Fruit fly (Drosophila melanogaster) whole organism, embryonic: ENCODE results near the gene CG34149.

Experiments used
- Antp ChIP-seq: fragments of 200-800 bp; sonication (Bioruptor generic); optimal IDR thresholded peaks from 3 replicates; lab custom pipeline; 2016; ENCODE audit warnings: missing biosample characterization, missing genetic modification characterization
- Asciz ChIP-seq: fragments of 200-800 bp; sonication (Bioruptor generic); optimal IDR thresholded peaks from 2 replicates; lab custom pipeline; 2017; ENCODE audit warnings: missing biosample characterization, mild to moderate bottlenecking, missing genetic modification characterization, missing genetic modification reagents
- Atf6 ChIP-seq: fragments of 200-800 bp; sonication (Bioruptor generic); IDR thresholded peaks from 2 replicates; pipeline ENCODE4 v1.3.6; 2022; ENCODE audit warnings: missing biosample characterization, missing genetic modification characterization
- Awh ChIP-seq: fragments of 200-800 bp; sonication (Bioruptor generic); IDR thresholded peaks from 2 replicates; pipeline ENCODE4, ENCODE4 v1.3.6; 2022; ENCODE audit warnings: missing biosample characterization, missing genetic modification characterization
- CG10274 ChIP-seq: fragments of 200-800 bp; sonication (Bioruptor generic); optimal IDR thresholded peaks from 3 replicates; lab custom pipeline; 2017; ENCODE audit warnings: missing biosample characterization, mild to moderate bottlenecking, missing genetic modification characterization
- CG10366 ChIP-seq: fragments of 200-800 bp; sonication (Bioruptor generic); IDR thresholded peaks from 2 replicates; pipeline ENCODE4 v1.3.6; 2022; ENCODE audit warnings: missing biosample characterization, missing genetic modification characterization
- CG10543 ChIP-seq: fragments of 200-800 bp; sonication (Bioruptor generic); optimal IDR thresholded peaks from 3 replicates; lab custom pipeline; 2017; ENCODE audit warnings: missing biosample characterization, mild to moderate bottlenecking, missing genetic modification characterization, moderate library complexity
- CG10959 ChIP-seq: fragments of 200-800 bp; sonication (Bioruptor generic); IDR thresholded peaks from 2 replicates; pipeline ENCODE4 v1.3.6; 2022; ENCODE audit warnings: missing biosample characterization, missing genetic modification characterization
- CG11456 ChIP-seq: fragments of 200-800 bp; sonication (Bioruptor generic); IDR thresholded peaks from 3 replicates; pipeline ENCODE4 v1.3.6; 2022; ENCODE audit warnings: missing biosample characterization, missing genetic modification characterization
- CG12071 ChIP-seq: fragments of 200-800 bp; sonication (Bioruptor generic); optimal IDR thresholded peaks from 3 replicates; lab custom pipeline; 2018; ENCODE audit warnings: missing biosample characterization, mild to moderate bottlenecking, missing genetic modification characterization
- CG1233 ChIP-seq: fragments of 200-800 bp; sonication (Bioruptor generic); optimal IDR thresholded peaks from 4 replicates; lab custom pipeline; 2018; ENCODE audit warnings: missing biosample characterization, mild to moderate bottlenecking, missing genetic modification characterization
- CG12744 ChIP-seq: fragments of 200-800 bp; sonication (Bioruptor generic); optimal IDR thresholded peaks from 2 replicates; lab custom pipeline; 2016; ENCODE audit warnings: missing biosample characterization, missing genetic modification characterization
- CG13424 ChIP-seq: fragments of 200-800 bp; sonication (Bioruptor generic); optimal IDR thresholded peaks from 2 replicates; lab custom pipeline; 2019; ENCODE audit warnings: missing biosample characterization, mild to moderate bottlenecking, missing genetic modification characterization, moderate library complexity
- CG13624 ChIP-seq: fragments of 200-800 bp; sonication (Bioruptor generic); optimal IDR thresholded peaks from 2 replicates; lab custom pipeline; 2016; ENCODE audit warnings: missing biosample characterization, missing genetic modification characterization
- CG1529 ChIP-seq: fragments of 200-800 bp; sonication (Bioruptor generic); optimal IDR thresholded peaks from 3 replicates; lab custom pipeline; 2018; ENCODE audit warnings: missing biosample characterization, missing genetic modification characterization
- CG1647 ChIP-seq: fragments of 200-800 bp; sonication (Bioruptor generic); optimal IDR thresholded peaks from 3 replicates; lab custom pipeline; 2016; ENCODE audit warnings: missing biosample characterization, missing genetic modification characterization
- CG18262 ChIP-seq: fragments of 200-800 bp; optimal IDR thresholded peaks from 3 replicates; lab custom pipeline; 2019; ENCODE audit warnings: missing biosample characterization, mild to moderate bottlenecking, missing genetic modification characterization, moderate library complexity
- CG18476 ChIP-seq: fragments of 200-800 bp; sonication (Bioruptor generic); optimal IDR thresholded peaks from 2 replicates; lab custom pipeline; 2016; ENCODE audit warnings: missing biosample characterization, mild to moderate bottlenecking, missing genetic modification characterization
- CG18619 ChIP-seq: fragments of 200-800 bp; sonication (Bioruptor generic); optimal IDR thresholded peaks from 3 replicates; lab custom pipeline; 2017; ENCODE audit warnings: missing biosample characterization, mild to moderate bottlenecking, missing genetic modification characterization
- CG18764 ChIP-seq: fragments of 200-800 bp; sonication (Bioruptor generic); optimal IDR thresholded peaks from 3 replicates; lab custom pipeline; 2016; ENCODE audit warnings: missing biosample characterization, missing genetic modification characterization
- CG2120 ChIP-seq: fragments of 200-800 bp; sonication (Bioruptor generic); optimal IDR thresholded peaks from 3 replicates; lab custom pipeline; 2016; ENCODE audit warnings: missing biosample characterization, missing genetic modification characterization
- CG2712 ChIP-seq: fragments of 200-800 bp; optimal IDR thresholded peaks from 3 replicates; lab custom pipeline; 2019; ENCODE audit warnings: missing biosample characterization, mild to moderate bottlenecking, missing genetic modification characterization, moderate library complexity
- CG4360 ChIP-seq: fragments of 200-800 bp; sonication (Bioruptor generic); IDR thresholded peaks from 2 replicates; pipeline ENCODE4 v1.3.6; 2022; ENCODE audit warnings: missing biosample characterization, missing genetic modification characterization
- CG9215 ChIP-seq: fragments of 200-800 bp; sonication (Bioruptor generic); IDR thresholded peaks from 2 replicates; pipeline ENCODE4 v1.3.6; 2022; ENCODE audit warnings: missing biosample characterization, missing genetic modification characterization
- D19B ChIP-seq: fragments of 200-800 bp; sonication (Bioruptor generic); optimal IDR thresholded peaks from 2 replicates; lab custom pipeline; 2017; ENCODE audit warnings: missing biosample characterization, mild to moderate bottlenecking, missing genetic modification characterization
- NK7.1 ChIP-seq: fragments of 200-800 bp; sonication (Bioruptor generic); optimal IDR thresholded peaks from 3 replicates; lab custom pipeline; 2016; ENCODE audit warnings: missing biosample characterization, missing genetic modification characterization
- Scr ChIP-seq: fragments of 200-800 bp; sonication (Bioruptor generic); IDR thresholded peaks from 2 replicates; pipeline ENCODE4 v1.3.6; 2022; ENCODE audit warnings: missing biosample characterization, missing genetic modification characterization; ENCODE audit not compliant: partially characterized antibody
- Side ChIP-seq: fragments of 200-800 bp; sonication (Bioruptor generic); optimal IDR thresholded peaks from 2 replicates; lab custom pipeline; 2016; ENCODE audit warnings: missing biosample characterization, missing genetic modification characterization
- Sry-δ ChIP-seq: fragments of 200-800 bp; sonication (Bioruptor generic); optimal IDR thresholded peaks from 2 replicates; lab custom pipeline; 2016; ENCODE audit warnings: missing biosample characterization, missing genetic modification characterization
- Ssrp ChIP-seq: fragments of 200-800 bp; sonication (Bioruptor generic); optimal IDR thresholded peaks from 2 replicates; lab custom pipeline; 2018; ENCODE audit warnings: missing biosample characterization, mild to moderate bottlenecking, missing genetic modification characterization, moderate library complexity
- Xbp1 ChIP-seq: fragments of 200-800 bp; sonication (Bioruptor generic); optimal IDR thresholded peaks from 3 replicates; lab custom pipeline; 2016; ENCODE audit warnings: missing biosample characterization, mild to moderate bottlenecking, missing genetic modification characterization
- ara ChIP-seq: fragments of 200-800 bp; sonication (Bioruptor generic); IDR thresholded peaks from 2 replicates; pipeline ENCODE4 v1.3.6; 2022; ENCODE audit warnings: missing biosample characterization, missing genetic modification characterization
- crc ChIP-seq: fragments of 200-800 bp; sonication (Bioruptor generic); optimal IDR thresholded peaks from 2 replicates; lab custom pipeline; 2016; ENCODE audit warnings: missing biosample characterization, missing genetic modification characterization
- crp ChIP-seq, 2 experiments: fragments of 200-800 bp; sonication (Bioruptor generic); optimal IDR thresholded peaks; 2 replicates in 1 of 2; 3 replicates in 1 of 2; lab custom pipeline; 2017; ENCODE audit warnings: missing biosample characterization in 2 of 2, missing genetic modification characterization in 2 of 2, mild to moderate bottlenecking in 1 of 2, moderate library complexity in 1 of 2
- dati ChIP-seq: fragments of 200-800 bp; sonication (Bioruptor generic); IDR thresholded peaks from 2 replicates; pipeline ENCODE4 v1.3.6; 2022; ENCODE audit warnings: missing biosample characterization, missing genetic modification characterization
- esg ChIP-seq: fragments of 200-800 bp; sonication (Bioruptor generic); conservative IDR thresholded peaks from 2 replicates; pipeline ENCODE4 v1.3.6; 2022; ENCODE audit warnings: missing biosample characterization, missing genetic modification characterization
- eyg ChIP-seq: fragments of 200-800 bp; sonication (Bioruptor generic); optimal IDR thresholded peaks from 3 replicates; lab custom pipeline; 2016; ENCODE audit warnings: missing biosample characterization, missing genetic modification characterization
- grn ChIP-seq: fragments of 200-800 bp; sonication (Bioruptor generic); optimal IDR thresholded peaks from 3 replicates; lab custom pipeline; 2017; ENCODE audit warnings: missing biosample characterization, missing genetic modification characterization
- gt ChIP-seq: fragments of 200-800 bp; sonication (Bioruptor generic); IDR thresholded peaks from 2 replicates; pipeline ENCODE4 v1.3.6; 2022; ENCODE audit warnings: missing biosample characterization, missing genetic modification characterization
- her ChIP-seq: fragments of 200-800 bp; sonication (Bioruptor generic); optimal IDR thresholded peaks from 2 replicates; lab custom pipeline; 2016; ENCODE audit warnings: missing biosample characterization, missing genetic modification characterization
- kay ChIP-seq: fragments of 200-800 bp; sonication (Bioruptor generic); optimal IDR thresholded peaks from 2 replicates; lab custom pipeline; 2016; ENCODE audit warnings: missing biosample characterization, missing genetic modification characterization
- lmd ChIP-seq: fragments of 200-800 bp; sonication (Bioruptor generic); IDR thresholded peaks from 2 replicates; pipeline ENCODE4 v1.3.6; 2022; ENCODE audit warnings: missing biosample characterization, missing genetic modification characterization
- prd ChIP-seq, 3 experiments: fragments of >200 bp in 2 of 3; fragments of 200-800 bp in 1 of 3; sonication (Bioruptor generic) in 1 of 3; optimal IDR thresholded peaks in 2 of 3; IDR thresholded peaks in 1 of 3; 2 replicates in 2 of 3; 3 replicates in 1 of 3; pipeline versions ENCODE4 v1.3.6 to Lab custom; 2017 to 2022; ENCODE audit warnings: missing biosample characterization in 1 of 3, missing genetic modification characterization in 1 of 3
- rib ChIP-seq: fragments of 200-800 bp; sonication (Bioruptor generic); IDR thresholded peaks from 2 replicates; pipeline ENCODE4 v1.3.6; 2022; ENCODE audit warnings: missing biosample characterization, missing genetic modification characterization
- row ChIP-seq: fragments of 200-800 bp; sonication (Bioruptor generic); IDR thresholded peaks from 3 replicates; pipeline ENCODE4 v1.3.6; 2022; ENCODE audit warnings: missing biosample characterization, missing genetic modification characterization
- shn ChIP-seq: fragments of 200-800 bp; sonication (Bioruptor generic); optimal IDR thresholded peaks from 3 replicates; lab custom pipeline; 2016; ENCODE audit warnings: missing biosample characterization, missing genetic modification characterization
- sr ChIP-seq: fragments of 200-800 bp; sonication (Bioruptor generic); IDR thresholded peaks from 3 replicates; pipeline ENCODE4 v1.3.6; 2022; ENCODE audit warnings: missing biosample characterization, missing genetic modification characterization
- stc ChIP-seq: fragments of 200-800 bp; sonication (Bioruptor generic); IDR thresholded peaks from 2 replicates; pipeline ENCODE4 v1.3.6; 2022; ENCODE audit warnings: missing biosample characterization, missing genetic modification characterization
- tll ChIP-seq, 2 experiments: fragments of 200-800 bp in 1 of 2; fragments of >200 bp in 1 of 2; sonication (Bioruptor generic) in 1 of 2; optimal IDR thresholded peaks; 2 replicates each; lab custom pipeline; 2017 to 2019; ENCODE audit warnings: missing biosample characterization in 2 of 2, missing genetic modification characterization in 2 of 2, mild to moderate bottlenecking in 1 of 2, moderate library complexity in 1 of 2
- toy ChIP-seq: fragments of 200-800 bp; sonication (Bioruptor generic); IDR thresholded peaks from 2 replicates; pipeline ENCODE4 v1.3.6; 2022; ENCODE audit warnings: missing biosample characterization, missing genetic modification characterization
- tx ChIP-seq: fragments of 200-800 bp; sonication (Bioruptor generic); optimal IDR thresholded peaks from 2 replicates; lab custom pipeline; 2016; ENCODE audit warnings: missing biosample characterization, missing genetic modification characterization

Gene CG34149

dm6 chr3R:22421618-22422017, 41.7 kb downstream of the CG34149 start (continued):
- TF ChIP-seq CG9215 (GFP tag; lab: Robert Waterston, UW) (peak; percentile 68), crc (GFP tag; lab: Kevin White, UChicago) (peak; percentile 73), CG18476 (GFP tag; lab: Kevin White, UChicago) (peak; percentile 0), CG10543 (no peak), Antp (GFP tag; lab: Kevin White, UChicago) (peak; percentile 56), CG18619 (GFP tag; lab: Kevin White, UChicago) (peak; percentile 30), CG12744 (GFP tag; lab: Kevin White, UChicago) (peak; percentile 10), Scr (no peak), CG10366 (GFP tag; lab: Robert Waterston, UW) (peak; percentile 69), CG12071 (GFP tag; lab: Kevin White, UChicago) (no peak), CG18262 (tag; lab: Kevin White, UChicago) (peak; percentile 59), gt (peak; percentile 29; the same call in 1 of the 2 replicates), NK7.1 (GFP tag; lab: Kevin White, UChicago) (peak; percentile 46), row (GFP tag; lab: Robert Waterston, UW) (peak; percentile 85), CG18764 (GFP tag; lab: Kevin White, UChicago) (no peak), dati (GFP tag; lab: Robert Waterston, UW) (peak; percentile 39; the same call in 1 of the 2 replicates), ara (GFP tag; lab: Robert Waterston, UW) (peak; percentile 43; the same call in 1 of the 2 replicates), Sry-δ (GFP tag; lab: Kevin White, UChicago) (no peak), Xbp1 (GFP tag; lab: Kevin White, UChicago) (peak; percentile 68), toy (GFP tag; lab: Robert Waterston, UW) (no peak), CG1647 (GFP tag; lab: Kevin White, UChicago) (no peak), D19B (GFP tag; lab: Kevin White, UChicago) (no peak), Atf6 (GFP tag; lab: Robert Waterston, UW) (peak; percentile 80), sr (no peak), crp (GFP tag; optimal IDR thresholded peaks at IDR 0.05; lab: Kevin White, UChicago) (no peak), CG13424 (tag; lab: Kevin White, UChicago) (peak; percentile 66), Ssrp (tag; lab: Kevin White, UChicago) (peak; percentile 43), shn (GFP tag; lab: Kevin White, UChicago) (no peak), CG2120 (GFP tag; lab: Kevin White, UChicago) (peak; percentile 81), eyg (peak; percentile 60), CG11456 (peak; percentile 87), grn (no peak), her (GFP tag; lab: Kevin White, UChicago) (peak; percentile 21), esg (GFP tag; lab: Robert Waterston, UW) (peak; percentile 67), tx (GFP tag; lab: Kevin White, UChicago) (peak; percentile 52), lmd (peak; percentile 84), kay (GFP tag; lab: Kevin White, UChicago) (peak; percentile 26), CG13624 (GFP tag; lab: Kevin White, UChicago) (peak; percentile 6), Asciz (GFP tag; lab: Kevin White, UChicago) (no peak), CG4360 (0 out of 2 replicates have a peak, but pooled peaks have one; percentile 11), prd (optimal IDR thresholded peaks at IDR 0.05; lab: Kevin White, UChicago) (no peak), prd (GFP tag; IDR thresholded peaks at IDR 0.05; lab: Robert Waterston, UW) (peak; percentile 82), CG1529 (GFP tag; lab: Kevin White, UChicago) (peak; percentile 3), CG10959 (GFP tag; lab: Robert Waterston, UW) (peak; percentile 30; the same call in 1 of the 2 replicates), stc (GFP tag; lab: Robert Waterston, UW) (peak; percentile 80), rib (GFP tag; lab: Robert Waterston, UW) (peak; percentile 62; the same call in 1 of the 2 replicates), CG2712 (tag; lab: Kevin White, UChicago) (peak; percentile 69), CG1233 (GFP tag; lab: Kevin White, UChicago) (peak; percentile 12), Side (GFP tag; lab: Kevin White, UChicago) (peak; percentile 5), Awh (GFP tag; lab: Robert Waterston, UW) (0 out of 2 replicates have a peak, but pooled peaks have one; percentile 50), CG10274 (GFP tag; lab: Kevin White, UChicago) (no peak), tll (GFP tag; optimal IDR thresholded peaks at IDR 0.05; lab: Kevin White, UChicago) (no peak)
